Worm (Caenorhabditis elegans): ENCODE measurements around the gene Y62H9A.13.

The Y62H9A.13 gene

DNA sequence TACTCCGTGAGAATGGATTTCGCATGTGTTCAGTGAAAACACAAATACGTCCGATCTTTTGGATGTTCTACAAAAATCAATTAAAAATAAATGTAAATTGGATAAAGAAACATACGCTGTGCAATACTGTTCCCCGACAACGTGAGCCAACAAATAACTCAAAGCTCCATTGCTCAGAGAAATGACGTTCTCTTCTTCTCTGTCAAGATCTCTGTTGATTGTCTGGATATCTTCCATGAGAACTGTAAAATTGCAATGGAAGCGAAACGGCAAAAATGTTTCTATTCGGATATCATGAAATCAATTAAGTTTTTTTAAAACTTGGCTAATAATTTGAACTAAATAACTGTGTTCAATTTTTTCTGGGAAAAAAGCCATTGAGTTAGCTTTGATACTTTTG is 20.1 kb upstream of the Y62H9A.13 start:
- no peak for TF ChIP-seq ets-4 (tag; optimal IDR thresholded peaks at IDR 0.05)
- TF ChIP-seq gmeb-2 (tag; optimal IDR thresholded peaks at IDR 0.05) = no peak
- TF ChIP-seq odd-2 (tag; optimal IDR thresholded peaks at IDR 0.05) = no peak
- TF ChIP-seq ztf-16 (tag; optimal IDR thresholded peaks at IDR 0.05) = no peak
- TF ChIP-seq sox-4 (tag; optimal IDR thresholded peaks at IDR 0.05) = no peak
- no peak for TF ChIP-seq hlh-15 (tag; optimal IDR thresholded peaks at IDR 0.05)
- no peak for TF ChIP-seq ceh-24 (tag; optimal IDR thresholded peaks at IDR 0.05)

DNA sequence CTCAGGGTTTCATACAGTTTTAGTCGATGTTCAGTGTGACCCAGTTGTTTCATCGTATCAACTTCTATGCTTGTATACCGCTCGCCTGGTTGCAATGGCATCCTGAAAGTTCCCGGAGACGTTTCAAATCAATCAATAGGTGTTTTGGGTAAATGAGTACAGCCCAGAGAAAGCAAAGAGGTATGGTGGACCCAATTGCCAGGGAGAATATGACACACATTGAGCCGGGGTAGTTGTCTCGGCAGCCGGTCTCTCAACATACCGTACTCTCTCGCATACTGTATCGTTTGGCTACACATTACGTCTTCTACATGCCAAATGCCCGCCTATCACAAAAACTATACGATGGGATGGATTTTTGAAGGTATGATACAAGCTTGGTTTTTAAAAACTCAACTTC is 18.8 kb upstream of the Y62H9A.13 start, which contains the start of gene Y62H9A.9:
Gene Y62H9A.9, minus strand, starts transcription at position 101 of the 400 bp plus-strand sequence.
- TF ChIP-seq ceh-45 (GFP tag; IDR thresholded peaks at IDR 0.05) (no peak), pha-4 (tag; optimal IDR thresholded peaks at IDR 0.05) (no peak), ceh-31 (tag; optimal IDR thresholded peaks at IDR 0.05) (no peak), ceh-34 (tag; optimal IDR thresholded peaks at IDR 0.05) (no peak), K09A11.1 (tag; optimal IDR thresholded peaks at IDR 0.05; ENCODE audit: insufficient read depth) (no peak)

- TF ChIP-seq nhr-11 (tag; optimal IDR thresholded peaks at IDR 0.05) (no peak), unc-42 (tag; optimal IDR thresholded peaks at IDR 0.05) (peak; percentile 28), fkh-6 (tag; optimal IDR thresholded peaks at IDR 0.05) (no peak), ceh-31 (tag; optimal IDR thresholded peaks at IDR 0.05) (peak; percentile 46), pha-2 (tag; optimal IDR thresholded peaks at IDR 0.05) (no peak), F13H6.1 (tag; optimal IDR thresholded peaks at IDR 0.05) (no peak), madf-2 (tag; optimal IDR thresholded peaks at IDR 0.05) (no peak), dmd-4 (tag; optimal IDR thresholded peaks at IDR 0.05; ENCODE audit: borderline replicate concordance) (no peak), unc-3 (GFP tag; conservative IDR thresholded peaks at IDR 0.05) (no peak), unc-3 (tag; optimal IDR thresholded peaks at IDR 0.05) (no peak), zip-5 (tag; optimal IDR thresholded peaks at IDR 0.05) (no peak), hlh-8 (tag; optimal IDR thresholded peaks at IDR 0.05) (no peak), sdc-2 (tag; optimal IDR thresholded peaks at IDR 0.05) (peak; percentile 97), ceh-14 (tag; optimal IDR thresholded peaks at IDR 0.05) (no peak), hlh-13 (GFP tag; optimal IDR thresholded peaks at IDR 0.05) (no peak), pqm-1 (tag; optimal IDR thresholded peaks at IDR 0.05) (no peak)
Observed at ce11 chrX:11899031-11899430, 17.8 kb upstream of the Y62H9A.13 start.

DNA sequence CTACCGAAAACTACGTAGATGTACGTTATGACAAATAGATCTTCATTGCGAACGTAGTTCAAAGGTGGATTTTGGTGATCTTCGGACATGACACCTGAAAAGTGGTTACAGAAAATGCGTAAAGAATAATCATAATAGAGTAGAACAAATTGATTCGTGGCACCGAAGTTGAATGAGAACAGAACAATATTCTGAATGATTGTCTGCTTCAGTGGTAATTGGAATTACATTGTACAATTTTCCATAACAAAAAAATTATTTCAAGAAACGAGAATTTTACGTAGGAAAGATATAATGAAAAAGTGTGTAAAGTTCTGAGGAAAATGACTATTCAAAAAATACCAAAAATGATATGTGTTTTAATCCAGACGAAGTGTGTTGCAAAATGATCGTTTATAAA is 14.1 kb upstream of the Y62H9A.13 start, which contains the start of gene Y62H9A.10:
Gene Y62H9A.10, minus strand, starts transcription at position 101 of the 400 bp plus-strand sequence.
- TF ChIP-seq C38D4.7 (GFP tag; optimal IDR thresholded peaks at IDR 0.05) (no peak), T23F11.4 (GFP tag; optimal IDR thresholded peaks at IDR 0.05) (no peak), zip-5 (tag; optimal IDR thresholded peaks at IDR 0.05) (no peak), tbx-7 (tag; optimal IDR thresholded peaks at IDR 0.05) (no peak), nhr-232 (tag; optimal IDR thresholded peaks at IDR 0.05) (no peak), dve-1 (tag; optimal IDR thresholded peaks at IDR 0.05) (no peak), ceh-34 (tag; optimal IDR thresholded peaks at IDR 0.05) (no peak), unc-86 (tag; optimal IDR thresholded peaks at IDR 0.05) (no peak), elt-4 (tag; optimal IDR thresholded peaks at IDR 0.05) (no peak)

DNA sequence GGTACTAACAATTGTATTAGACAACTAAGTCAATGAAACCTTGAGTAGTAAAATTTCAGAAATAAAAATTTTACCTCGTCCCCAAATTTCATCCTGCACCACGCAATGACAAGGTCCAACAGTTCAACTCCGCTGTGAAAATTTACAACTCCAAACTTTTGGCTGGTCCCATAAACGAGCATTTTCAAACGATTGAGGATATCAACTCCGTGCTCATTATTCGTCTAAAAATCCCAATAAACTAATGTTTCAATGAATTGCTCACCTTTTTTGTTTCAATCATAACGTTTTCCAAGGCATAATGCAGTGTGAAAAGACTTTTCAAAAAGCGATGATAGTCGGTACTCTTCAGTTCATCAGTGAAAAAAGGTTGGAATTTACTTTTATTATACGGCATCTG is 10.2 kb upstream of the Y62H9A.13 start:
- no peak for TF ChIP-seq ceh-18 (tag; optimal IDR thresholded peaks at IDR 0.05)
- TF ChIP-seq mec-3 (tag; optimal IDR thresholded peaks at IDR 0.05; ENCODE audit: borderline replicate concordance) = no peak
- TF ChIP-seq dmd-4 (tag; optimal IDR thresholded peaks at IDR 0.05; ENCODE audit: borderline replicate concordance) = no peak
- no peak for TF ChIP-seq elt-2 (tag; optimal IDR thresholded peaks at IDR 0.05)
- TF ChIP-seq tbx-2 (tag; optimal IDR thresholded peaks at IDR 0.05) = no peak
- TF ChIP-seq unc-3 (GFP tag; conservative IDR thresholded peaks at IDR 0.05) = no peak
- no peak for TF ChIP-seq unc-3 (tag; optimal IDR thresholded peaks at IDR 0.05)
- no peak for TF ChIP-seq odd-2 (tag; optimal IDR thresholded peaks at IDR 0.05)
- TF ChIP-seq ceh-19 (GFP tag; optimal IDR thresholded peaks at IDR 0.05) = no peak
- TF ChIP-seq T23F11.4 (GFP tag; optimal IDR thresholded peaks at IDR 0.05) = no peak
- no peak for TF ChIP-seq Y22D7AL.16 (tag; optimal IDR thresholded peaks at IDR 0.05)
- TF ChIP-seq madf-2 (tag; optimal IDR thresholded peaks at IDR 0.05) = no peak
- no peak for TF ChIP-seq ceh-9 (tag; optimal IDR thresholded peaks at IDR 0.05)
- TF ChIP-seq ahr-1 (tag; optimal IDR thresholded peaks at IDR 0.05) = no peak
- no peak for TF ChIP-seq rnt-1 (tag; optimal IDR thresholded peaks at IDR 0.05)
- no peak for TF ChIP-seq ref-2 (tag; optimal IDR thresholded peaks at IDR 0.05)
- TF ChIP-seq pha-4 (tag; optimal IDR thresholded peaks at IDR 0.05) = no peak
- TF ChIP-seq nhr-232 (tag; optimal IDR thresholded peaks at IDR 0.05) = no peak

All from whole organism, late embryonic.